Worm (Caenorhabditis elegans) whole organism, midembryonic: Measurements from ENCODE around the gene acr-3.

ENCODE experiments used
- T22C8.4 ChIP-seq: fragments of 200-800 bp; sonication (Bioruptor generic); IDR thresholded peaks from 2 replicates; pipeline ENCODE4 v1.3.6; 2022; ENCODE audit warnings: missing genetic modification characterization, missing compliant biosample characterization
- cog-1 ChIP-seq: sonication (generic microtip); optimal IDR thresholded peaks from 2 replicates; lab custom pipeline; 2016; ENCODE audit warnings: missing genetic modification characterization, missing compliant biosample characterization
- klf-2 ChIP-seq: fragments of 200-800 bp; sonication (Bioruptor generic); conservative IDR thresholded peaks from 2 replicates; pipeline ENCODE4 v1.3.6; 2022; ENCODE audit warnings: missing genetic modification reagents, missing genetic modification characterization, missing compliant biosample characterization
- med-1 ChIP-seq: sonication (generic microtip); optimal IDR thresholded peaks from 2 replicates; lab custom pipeline; 2017; ENCODE audit warnings: missing genetic modification characterization, mild to moderate bottlenecking, missing compliant biosample characterization, antibody characterized with exemption, missing genetic modification reagents; ENCODE audit not compliant: insufficient read depth
- ref-1 ChIP-seq: fragments of 200-800 bp; sonication (Bioruptor generic); conservative IDR thresholded peaks from 2 replicates; pipeline ENCODE4 v1.3.6; 2022; ENCODE audit warnings: missing genetic modification reagents, missing genetic modification characterization, missing compliant biosample characterization
- tab-1 ChIP-seq: fragments of 200-800 bp; sonication (Bioruptor generic); IDR thresholded peaks from 2 replicates; pipeline ENCODE4 v1.3.6; 2022; ENCODE audit warnings: missing genetic modification characterization, missing compliant biosample characterization
- ztf-29 ChIP-seq: fragments of 200-800 bp; sonication (Bioruptor generic); IDR thresholded peaks from 2 replicates; pipeline ENCODE4 v1.3.6; 2022; ENCODE audit warnings: missing genetic modification reagents, missing genetic modification characterization, missing compliant biosample characterization

ce11 chrX:6702249-6702648, 7.1 kb upstream of the acr-3 start, which contains the start of gene acr-2:
- TF ChIP-seq T22C8.4 (GFP tag; lab: Robert Waterston, UW) (no peak), med-1 (GFP tag; lab: Kevin White, UChicago) (no peak), tab-1 (GFP tag; lab: Robert Waterston, UW) (no peak), ztf-29 (GFP tag; lab: Robert Waterston, UW) (no peak), klf-2 (GFP tag; lab: Robert Waterston, UW) (no peak), cog-1 (tag; lab: Kevin White, UChicago) (no peak), ref-1 (no peak)
